Worm (Caenorhabditis elegans) whole organism, late embryonic: ENCODE data around the gene rsp-3.

Source experiments
- C08G9.2 ChIP-seq: sonication (generic microtip); optimal IDR thresholded peaks from 2 replicates; lab custom pipeline; 2016; ENCODE audit warnings: mild to moderate bottlenecking, missing genetic modification characterization, moderate library complexity, missing compliant biosample characterization
- C38D4.7 ChIP-seq: fragments of 200-800 bp; sonication (Bioruptor generic); optimal IDR thresholded peaks from 2 replicates; lab custom pipeline; 2018; ENCODE audit warnings: mild to moderate bottlenecking, missing genetic modification characterization, moderate library complexity, missing compliant biosample characterization
- F13H6.1 ChIP-seq: sonication (generic microtip); optimal IDR thresholded peaks from 2 replicates; lab custom pipeline; 2016; ENCODE audit warnings: missing genetic modification characterization, missing compliant biosample characterization
- ahr-1 ChIP-seq: sonication (generic microtip); optimal IDR thresholded peaks from 2 replicates; lab custom pipeline; 2016; ENCODE audit warnings: missing genetic modification characterization, missing compliant biosample characterization
- ceh-14 ChIP-seq: sonication (generic microtip); optimal IDR thresholded peaks from 2 replicates; lab custom pipeline; 2016; ENCODE audit warnings: missing genotype, missing genetic modification characterization, missing compliant biosample characterization
- ceh-19 ChIP-seq: fragments of 200-800 bp; sonication (Bioruptor generic); optimal IDR thresholded peaks from 2 replicates; lab custom pipeline; 2018; ENCODE audit warnings: mild to moderate bottlenecking, missing genetic modification characterization, missing compliant biosample characterization
- ceh-2 ChIP-seq: sonication (generic microtip); optimal IDR thresholded peaks from 2 replicates; lab custom pipeline; 2016; ENCODE audit warnings: missing genotype, missing genetic modification characterization, missing compliant biosample characterization
- ceh-30 ChIP-seq: fragments of 150-350 bp; optimal IDR thresholded peaks from 2 replicates; lab custom pipeline; 2014; ENCODE audit warnings: missing biosample characterization, missing genetic modification characterization
- ceh-31 ChIP-seq: sonication (generic microtip); optimal IDR thresholded peaks from 2 replicates; lab custom pipeline; 2016; ENCODE audit warnings: missing genetic modification characterization, missing compliant biosample characterization
- ceh-48 ChIP-seq: sonication (generic microtip); optimal IDR thresholded peaks from 2 replicates; lab custom pipeline; 2016; ENCODE audit warnings: missing genetic modification characterization, inconsistent platforms, missing compliant biosample characterization
- ceh-6 ChIP-seq: fragments of 200-800 bp; sonication (Bioruptor generic); optimal IDR thresholded peaks from 2 replicates; lab custom pipeline; 2018; ENCODE audit warnings: mild to moderate bottlenecking, missing genetic modification characterization, missing compliant biosample characterization
- dmd-4 ChIP-seq: sonication (generic microtip); optimal IDR thresholded peaks from 2 replicates; lab custom pipeline; 2016; ENCODE audit warnings: borderline replicate concordance, missing genetic modification characterization, missing compliant biosample characterization
- dve-1 ChIP-seq: sonication (generic microtip); optimal IDR thresholded peaks from 2 replicates; lab custom pipeline; 2017; ENCODE audit warnings: antibody characterized with exemption, mild to moderate bottlenecking, missing genetic modification characterization, missing compliant biosample characterization
- elt-2 ChIP-seq: sonication (generic microtip); optimal IDR thresholded peaks from 2 replicates; lab custom pipeline; 2016; ENCODE audit warnings: missing genetic modification reagents, missing genetic modification characterization, missing compliant biosample characterization
- elt-4 ChIP-seq: sonication (generic microtip); optimal IDR thresholded peaks from 2 replicates; lab custom pipeline; 2016; ENCODE audit warnings: missing genetic modification characterization, missing compliant biosample characterization
- fax-1 ChIP-seq: sonication (generic microtip); optimal IDR thresholded peaks from 2 replicates; lab custom pipeline; 2016; ENCODE audit warnings: missing genotype, missing genetic modification characterization, missing compliant biosample characterization
- fkh-6 ChIP-seq: sonication (generic microtip); optimal IDR thresholded peaks from 2 replicates; lab custom pipeline; 2016; ENCODE audit warnings: missing genetic modification characterization, missing compliant biosample characterization
- hlh-15 ChIP-seq: sonication (generic microtip); optimal IDR thresholded peaks from 2 replicates; lab custom pipeline; 2016; ENCODE audit warnings: missing genetic modification characterization, missing compliant biosample characterization
- lim-6 ChIP-seq: sonication (generic microtip); optimal IDR thresholded peaks from 2 replicates; lab custom pipeline; 2016; ENCODE audit warnings: missing genetic modification characterization, missing compliant biosample characterization
- lin-11 ChIP-seq: fragments of 200-800 bp; sonication (Bioruptor generic); optimal IDR thresholded peaks from 2 replicates; lab custom pipeline; 2018; ENCODE audit warnings: mild to moderate bottlenecking, missing genetic modification characterization, missing compliant biosample characterization
- nfya-1 ChIP-seq: sonication (generic microtip); optimal IDR thresholded peaks from 2 replicates; lab custom pipeline; 2017; ENCODE audit warnings: missing genetic modification characterization, mild to moderate bottlenecking, missing compliant biosample characterization, antibody characterized with exemption, moderate library complexity
- nhr-11 ChIP-seq: fragments of 150-350 bp; optimal IDR thresholded peaks from 2 replicates; lab custom pipeline; 2014; ENCODE audit warnings: missing biosample characterization, missing genetic modification characterization
- nhr-232 ChIP-seq: sonication (generic microtip); optimal IDR thresholded peaks from 2 replicates; lab custom pipeline; 2016; ENCODE audit warnings: missing genetic modification characterization, missing compliant biosample characterization
- npax-4 ChIP-seq: sonication (generic microtip); optimal IDR thresholded peaks from 2 replicates; lab custom pipeline; 2016; ENCODE audit warnings: missing genetic modification characterization, missing compliant biosample characterization
- odd-2 ChIP-seq: sonication (generic microtip); optimal IDR thresholded peaks from 2 replicates; lab custom pipeline; 2017; ENCODE audit warnings: antibody characterized with exemption, mild to moderate bottlenecking, missing genetic modification characterization, missing compliant biosample characterization
- pag-3 ChIP-seq: sonication (generic microtip); optimal IDR thresholded peaks from 2 replicates; lab custom pipeline; 2016; ENCODE audit warnings: missing compliant biosample characterization, missing genetic modification characterization, borderline replicate concordance
- pqm-1 ChIP-seq: sonication (generic microtip); optimal IDR thresholded peaks from 2 replicates; lab custom pipeline; 2016; ENCODE audit warnings: missing genetic modification characterization, missing compliant biosample characterization
- sdc-2 ChIP-seq: sonication (generic microtip); optimal IDR thresholded peaks from 2 replicates; lab custom pipeline; 2016; ENCODE audit warnings: missing genotype, missing genetic modification characterization, missing compliant biosample characterization
- tbx-2 ChIP-seq: sonication (generic microtip); optimal IDR thresholded peaks from 2 replicates; lab custom pipeline; 2016; ENCODE audit warnings: missing genetic modification characterization, missing compliant biosample characterization
- tbx-7 ChIP-seq: sonication (generic microtip); optimal IDR thresholded peaks from 2 replicates; lab custom pipeline; 2016; ENCODE audit warnings: missing genotype, missing genetic modification characterization, missing compliant biosample characterization
- ttx-3 ChIP-seq: sonication (generic microtip); optimal IDR thresholded peaks from 2 replicates; lab custom pipeline; 2016; ENCODE audit warnings: missing genetic modification reagents, missing genetic modification characterization, missing compliant biosample characterization
- unc-3 ChIP-seq, 2 experiments: fragments of 200-800 bp in 1 of 2; sonication (Bioruptor generic) in 1 of 2; sonication (generic microtip) in 1 of 2; conservative IDR thresholded peaks in 1 of 2; optimal IDR thresholded peaks in 1 of 2; 2 replicates each; pipeline versions ENCODE4 v1.3.6 to Lab custom; 2016 to 2022; ENCODE audit warnings: missing compliant biosample characterization in 2 of 2, missing genetic modification characterization in 2 of 2, missing genetic modification reagents in 1 of 2
- unc-42 ChIP-seq: sonication (generic microtip); optimal IDR thresholded peaks from 2 replicates; lab custom pipeline; 2016; ENCODE audit warnings: missing genotype, missing genetic modification characterization, missing compliant biosample characterization
- unc-55 ChIP-seq: sonication (generic microtip); optimal IDR thresholded peaks from 2 replicates; lab custom pipeline; 2017; ENCODE audit warnings: missing biosample characterization, missing genetic modification reagents, missing genetic modification characterization

The rsp-3 gene

DNA sequence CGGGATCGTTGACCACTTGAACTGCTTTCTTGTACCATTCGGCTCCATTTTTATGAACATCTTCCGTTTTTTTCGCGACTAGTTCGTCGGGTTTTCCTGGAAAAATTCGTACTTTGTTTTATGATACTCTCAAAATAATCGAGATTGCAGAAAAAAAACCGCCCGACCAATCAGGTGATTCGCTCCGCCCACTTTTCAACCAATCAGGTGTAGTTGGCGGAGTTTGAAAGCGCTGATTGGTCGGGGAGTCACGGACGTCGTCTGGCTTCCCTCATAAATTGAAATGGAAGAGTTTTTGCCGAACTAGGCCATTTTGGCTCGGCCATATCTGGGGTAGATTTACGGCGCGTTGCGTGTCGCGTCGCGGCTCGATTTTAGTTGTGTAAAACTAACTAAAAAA, 35.1 kb downstream of the rsp-3 start:
- TF ChIP-seq ahr-1 (tag; lab: Kevin White, UChicago) (no peak), nfya-1 (peak; percentile 79)

DNA sequence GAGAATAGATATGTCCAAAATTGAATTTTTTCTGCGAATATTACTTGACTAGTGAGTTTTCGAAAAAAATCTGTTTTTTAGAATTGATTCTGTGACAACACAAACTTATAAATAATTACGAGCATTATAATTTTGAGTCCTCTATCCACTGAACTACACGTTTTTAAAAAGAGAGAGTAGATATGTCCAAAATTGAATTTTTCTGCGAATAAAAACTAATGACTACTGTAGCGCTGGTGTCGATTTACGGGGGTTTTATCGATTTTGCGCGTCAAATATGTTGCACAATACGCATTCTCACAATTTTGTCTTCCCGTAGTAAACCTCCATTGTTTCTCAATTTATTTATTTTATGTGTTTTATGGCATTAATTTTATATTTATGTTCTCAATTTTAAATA, 35.8 kb downstream of the rsp-3 start:
- TF ChIP-seq nhr-11 (tag; lab: Kevin White, UChicago) (no peak), elt-2 (no peak), ceh-30 (no peak), pag-3 (tag; lab: Kevin White, UChicago) (no peak), odd-2 (tag; lab: Kevin White, UChicago) (no peak), unc-55 (GFP tag; lab: Kevin White, UChicago) (no peak), ahr-1 (tag; lab: Kevin White, UChicago) (no peak), tbx-2 (tag; lab: Kevin White, UChicago) (no peak), ceh-19 (no peak), unc-42 (tag; lab: Kevin White, UChicago) (no peak), unc-3 (GFP tag; conservative IDR thresholded peaks at IDR 0.05; lab: Robert Waterston, UW) (no peak), unc-3 (tag; optimal IDR thresholded peaks at IDR 0.05; lab: Kevin White, UChicago) (no peak), nhr-232 (no peak), npax-4 (no peak), ceh-2 (no peak), lin-11 (no peak), ceh-48 (no peak), ceh-31 (no peak)

DNA sequence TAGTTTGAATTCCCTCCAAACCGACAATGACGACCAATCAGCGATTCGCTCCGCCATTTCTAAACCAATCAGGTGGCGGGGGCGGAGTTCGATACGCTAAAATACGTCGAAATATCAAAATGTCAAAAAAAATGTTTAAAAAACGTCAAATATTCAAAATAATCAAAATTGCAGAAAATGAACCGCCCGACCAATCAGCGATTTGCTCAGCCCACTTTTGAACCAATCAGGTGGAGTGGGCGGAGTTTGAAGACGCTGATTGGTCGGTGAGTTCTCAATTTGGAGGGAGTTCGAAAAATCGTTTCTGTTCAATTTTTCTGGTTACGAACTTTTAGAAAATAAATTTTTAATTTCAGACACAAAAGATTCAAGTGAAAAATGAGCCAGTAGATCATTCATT, 43.1 kb downstream of the rsp-3 start:
- no peak for TF ChIP-seq sdc-2 (tag; lab: Kevin White, UChicago)
- no peak for TF ChIP-seq pqm-1 (tag; lab: Kevin White, UChicago)
- no peak for TF ChIP-seq tbx-7
- no peak for TF ChIP-seq C38D4.7 (GFP tag; lab: Kevin White, UChicago)
- TF ChIP-seq nfya-1, result peak; percentile 87

DNA sequence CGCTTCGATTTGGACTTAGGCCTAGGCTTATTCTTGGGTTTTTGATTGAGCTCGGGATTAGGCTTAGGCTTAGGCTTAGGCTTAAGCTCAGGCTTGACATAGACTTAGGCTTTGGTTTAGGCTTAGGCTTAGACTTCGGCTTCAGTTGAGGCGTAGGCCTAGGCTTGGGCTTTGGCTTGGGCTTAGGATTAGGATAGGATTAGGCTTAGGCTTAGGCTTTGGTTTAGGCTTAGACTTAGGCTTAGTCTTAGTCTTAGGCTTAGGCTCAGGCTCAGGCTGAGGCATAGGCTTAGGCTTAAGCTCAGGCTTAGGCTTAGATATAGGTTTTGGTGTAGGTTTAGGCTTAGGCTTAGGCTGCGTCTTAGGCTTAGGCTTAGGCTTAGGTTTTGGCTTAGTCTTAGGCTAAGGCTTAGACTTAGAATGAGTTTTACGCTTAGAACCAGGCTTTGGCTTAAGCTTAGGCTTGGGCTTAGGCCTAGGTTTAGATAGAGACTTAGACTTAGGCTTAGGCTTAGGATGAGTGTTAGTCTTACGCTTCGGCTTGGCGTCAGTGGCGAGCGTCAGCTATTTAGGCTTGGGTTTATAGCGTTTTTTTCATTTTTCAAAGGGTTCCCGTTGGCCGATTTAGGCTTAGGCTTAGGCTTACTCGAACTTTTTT, 45.1 kb downstream of the rsp-3 start:
- no peak for TF ChIP-seq ceh-14 (tag; lab: Kevin White, UChicago)
- peak; percentile 93 for TF ChIP-seq dve-1 (tag; lab: Kevin White, UChicago)
- TF ChIP-seq fax-1 (tag; lab: Kevin White, UChicago), result no peak
- TF ChIP-seq fkh-6 (tag; lab: Kevin White, UChicago), result no peak
- no peak for TF ChIP-seq hlh-15 (tag; lab: Kevin White, UChicago)
- TF ChIP-seq C08G9.2 (tag; lab: Kevin White, UChicago), result no peak
- TF ChIP-seq, all 69 proteins: peak for 1

DNA sequence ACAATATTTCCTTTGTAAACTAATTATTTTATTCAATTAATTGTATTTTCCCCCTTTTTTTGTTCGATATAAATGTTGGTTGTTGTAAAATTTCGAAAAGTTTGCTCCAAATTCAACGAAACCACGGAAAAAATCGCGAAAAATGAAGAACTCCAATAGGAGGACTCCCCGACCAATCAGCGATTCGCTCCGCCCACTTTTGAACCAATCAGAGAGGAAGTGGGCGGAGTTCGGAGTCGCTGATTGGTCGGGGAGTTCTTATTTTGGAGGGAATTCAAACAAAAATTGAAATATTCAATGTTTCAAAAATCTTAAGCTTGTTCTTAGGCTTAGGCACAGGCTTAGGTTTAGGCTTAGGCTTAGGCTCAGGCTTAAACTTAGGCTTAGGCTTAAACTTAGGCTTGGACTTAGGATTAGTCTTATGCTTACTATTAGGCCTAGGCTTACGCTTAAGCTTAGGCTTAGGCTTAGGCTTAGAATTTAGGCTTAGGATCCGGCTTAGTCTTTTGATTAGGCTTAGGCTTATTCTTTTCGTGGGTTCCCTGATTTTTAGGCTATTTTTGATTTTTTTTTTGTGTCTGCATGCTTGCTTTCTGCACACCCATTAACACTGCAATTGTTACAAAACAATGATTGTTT, 47.2 kb downstream of the rsp-3 start:
- TF ChIP-seq nfya-1 (peak; percentile 91), ceh-48 (no peak), dve-1 (tag; lab: Kevin White, UChicago) (peak; percentile 53), fkh-6 (tag; lab: Kevin White, UChicago) (no peak), lim-6 (no peak), elt-4 (tag; lab: Kevin White, UChicago) (no peak)
- TF ChIP-seq, all 69 proteins: peak for 2

DNA sequence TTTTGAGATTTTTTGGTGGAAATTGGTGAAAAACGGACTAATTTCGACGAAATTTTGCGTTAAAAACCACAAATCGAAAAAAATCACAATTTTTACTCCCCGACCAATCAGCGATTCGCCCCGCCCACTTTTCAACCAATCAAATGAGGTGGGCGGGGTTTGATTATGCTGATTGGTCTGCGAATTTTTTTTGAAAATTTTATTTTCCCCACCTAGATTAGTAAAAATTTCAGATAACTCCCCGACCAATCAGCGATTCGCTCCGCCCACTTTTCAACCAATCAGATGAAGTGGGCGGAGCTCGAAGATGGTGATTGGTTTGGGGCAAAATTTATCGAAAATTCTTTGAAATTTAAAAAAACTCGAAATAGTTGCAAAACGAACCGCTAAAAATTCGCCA, 48.5 kb downstream of the rsp-3 start:
- TF ChIP-seq F13H6.1 (no peak), ceh-6 (GFP tag; lab: Kevin White, UChicago) (no peak), dmd-4 (tag; lab: Kevin White, UChicago) (no peak), fax-1 (tag; lab: Kevin White, UChicago) (no peak), nfya-1 (peak; percentile 88), ttx-3 (tag; lab: Kevin White, UChicago) (no peak)
- TF ChIP-seq, all 69 proteins: peak for 1
